Fruit fly (Drosophila melanogaster): ENCODE data around the gene ftz-f1.

- TF ChIP-seq psq (optimal IDR thresholded peaks at IDR 0.05) (no peak), ttk (optimal IDR thresholded peaks at IDR 0.05) (no peak), Myc (optimal IDR thresholded peaks at IDR 0.05) (no peak), Sin3A (optimal IDR thresholded peaks at IDR 0.05) (no peak), h (optimal IDR thresholded peaks at IDR 0.05) (no peak)
These were observed 15.1 kb downstream of the ftz-f1 start for dm6 chr3L:18786066-18786426.
